Worm (Caenorhabditis elegans) whole organism, early embryonic: ENCODE results near the gene cyp-31A5.

ENCODE experiments used
- aly-1 ChIP-seq: sonication (generic microtip); optimal IDR thresholded peaks from 2 replicates; lab custom pipeline; 2016; ENCODE audit warnings: missing genetic modification characterization, missing compliant biosample characterization
- ama-1 ChIP-seq: fragments of 150-350 bp; optimal IDR thresholded peaks from 2 replicates; lab custom pipeline; 2014
- ceh-36 ChIP-seq: sonication (generic microtip); optimal IDR thresholded peaks from 2 replicates; lab custom pipeline; 2016; ENCODE audit warnings: missing genetic modification characterization, inconsistent platforms, missing compliant biosample characterization
- flt-1 ChIP-seq: fragments of 200-800 bp; sonication (Bioruptor generic); IDR thresholded peaks from 2 replicates; pipeline ENCODE4 v1.3.6; 2022; ENCODE audit warnings: missing genetic modification characterization, missing compliant biosample characterization
- hmbx-1 ChIP-seq: sonication (generic microtip); optimal IDR thresholded peaks from 2 replicates; lab custom pipeline; 2016; ENCODE audit warnings: mild to moderate bottlenecking, missing genetic modification characterization, missing compliant biosample characterization
- hnd-1 ChIP-seq: sonication (generic microtip); optimal IDR thresholded peaks from 2 replicates; lab custom pipeline; 2016; ENCODE audit warnings: missing genetic modification characterization, missing compliant biosample characterization
- pes-1 ChIP-seq: fragments of 200-800 bp; sonication (Bioruptor generic); IDR thresholded peaks from 2 replicates; pipeline ENCODE4 v1.3.6; 2022; ENCODE audit warnings: missing genetic modification reagents, missing genetic modification characterization, missing compliant biosample characterization
- scrt-1 ChIP-seq: fragments of 200-800 bp; sonication (Bioruptor generic); IDR thresholded peaks from 2 replicates; pipeline ENCODE4 v1.3.6; 2022; ENCODE audit warnings: missing genetic modification characterization, missing compliant biosample characterization
- sea-1 ChIP-seq: fragments of 200-800 bp; sonication (Bioruptor generic); conservative IDR thresholded peaks from 2 replicates; pipeline ENCODE4 v1.3.6; 2022; ENCODE audit warnings: missing genetic modification characterization, missing compliant biosample characterization
- tbx-11 ChIP-seq: fragments of 200-800 bp; sonication (Bioruptor generic); IDR thresholded peaks from 2 replicates; pipeline ENCODE4 v1.3.6; 2022; ENCODE audit warnings: missing genetic modification characterization, missing compliant biosample characterization
- tbx-37 ChIP-seq: fragments of 200-800 bp; sonication (Bioruptor generic); conservative IDR thresholded peaks from 2 replicates; pipeline ENCODE4 v1.3.6; 2022; ENCODE audit warnings: missing genetic modification reagents, missing genetic modification characterization, missing compliant biosample characterization

DNA sequence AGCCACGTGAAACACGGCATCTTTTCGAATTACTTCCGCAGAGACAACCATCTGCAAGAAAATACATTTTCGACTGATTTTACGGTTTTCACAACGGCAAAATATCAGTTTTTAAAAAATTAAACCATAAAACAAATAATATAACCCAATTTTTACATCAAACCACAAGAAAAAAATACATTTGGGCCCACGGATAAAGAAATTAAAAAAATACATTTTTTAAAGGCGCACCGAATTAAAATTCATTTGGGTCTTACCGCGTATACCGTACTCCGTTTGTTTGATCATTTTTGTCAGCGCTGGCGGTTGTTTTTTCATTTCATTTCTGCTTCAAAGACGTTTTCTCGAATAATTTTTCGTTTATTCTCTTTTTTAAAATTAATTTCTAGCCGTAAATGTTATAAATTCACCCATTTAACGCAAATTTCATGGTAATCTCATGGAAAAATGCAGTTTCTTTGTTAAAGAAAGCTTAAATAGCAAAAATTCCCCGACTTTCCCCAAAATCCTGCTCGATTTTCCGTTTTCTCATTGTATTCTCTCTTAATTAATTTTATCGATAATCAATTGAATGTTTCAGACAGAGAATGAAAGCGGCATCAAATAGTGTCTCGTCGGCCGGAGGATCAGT, 47.8 kb upstream of the cyp-31A5 start, which contains the start of the genes rec-8 and mex-5:
- TF ChIP-seq ama-1, result no peak
- no peak for TF ChIP-seq tbx-11
- TF ChIP-seq ceh-36 (tag; lab: Kevin White, UChicago), result no peak
- no peak for TF ChIP-seq aly-1
- TF ChIP-seq sea-1 (GFP tag; lab: Robert Waterston, UW), result no peak
- TF ChIP-seq tbx-37 (GFP tag; lab: Robert Waterston, UW), result no peak
- no peak for TF ChIP-seq flt-1 (GFP tag; lab: Robert Waterston, UW)
- no peak for TF ChIP-seq pes-1
- no peak for TF ChIP-seq scrt-1
- no peak for TF ChIP-seq hmbx-1
- TF ChIP-seq hnd-1 (tag; lab: Kevin White, UChicago), result no peak
